Fruit fly (Drosophila melanogaster) whole organism, larva: Measurements from ENCODE around the gene slgA.

Experiments used
- noc ChIP-seq: fragments of 200-800 bp; sonication (Bioruptor generic); optimal IDR thresholded peaks from 3 replicates; lab custom pipeline; 2019; ENCODE audit warnings: missing biosample characterization, mild to moderate bottlenecking, missing genetic modification characterization, moderate library complexity

Gene slgA

dm6 chrX:21373659-21374426, at the start of gene slgA:
TSS of gene slgA (plus strand) at chrX:21374002.
- no peak for TF ChIP-seq noc (tag; lab: Kevin White, UChicago)

dm6 chrX:21333135-21333534, 40.7 kb upstream of the slgA start:
- no peak for TF ChIP-seq noc (tag; lab: Kevin White, UChicago)

dm6 chrX:21334522-21335104, 39.2 kb upstream of the slgA start:
- TF ChIP-seq noc (tag; lab: Kevin White, UChicago): no peak

dm6 chrX:21337057-21337456, 36.7 kb upstream of the slgA start:
- TF ChIP-seq noc (tag; lab: Kevin White, UChicago): peak; percentile 10

- TF ChIP-seq noc (tag; lab: Kevin White, UChicago): no peak
These were observed 35.6 kb upstream of the slgA start for dm6 chrX:21338153-21338552.

dm6 chrX:21339476-21339931, 34.3 kb upstream of the slgA start, which contains the start of the genes tty and fliI:
TSS of gene tty (minus strand) at chrX:21339676.
TSS of gene fliI (plus strand) at chrX:21339741.
- peak; percentile 60 for TF ChIP-seq noc (tag; lab: Kevin White, UChicago)

- TF ChIP-seq noc (tag; lab: Kevin White, UChicago): peak; percentile 29
These were observed 28.7 kb upstream of the slgA start, which contains the start of gene dod for dm6 chrX:21345036-21345500. TSS of gene dod (plus strand) at chrX:21345358.

- TF ChIP-seq noc (tag; lab: Kevin White, UChicago): peak; percentile 67
These were observed 23.9 kb upstream of the slgA start, which contains the start of the genes peng and sol for dm6 chrX:21349800-21350309. TSS of gene peng (minus strand) at chrX:21349843. TSS of gene sol (plus strand) at chrX:21350280.

dm6 chrX:21351210-21351824, 22.5 kb upstream of the slgA start:
- no peak for TF ChIP-seq noc (tag; lab: Kevin White, UChicago)

- TF ChIP-seq noc (tag; lab: Kevin White, UChicago): peak; percentile 10
These were observed 20.3 kb upstream of the slgA start for dm6 chrX:21353541-21353940.

- TF ChIP-seq noc (tag; lab: Kevin White, UChicago): no peak
These were observed 15.8 kb upstream of the slgA start, which contains the start of gene Septin1 for dm6 chrX:21357810-21358671. TSS of gene Septin1 (plus strand) at chrX:21358286.

dm6 chrX:21362878-21363277, 10.9 kb upstream of the slgA start, which contains the start of the genes bbx and waw:
TSS of gene bbx (plus strand) at chrX:21363028.
TSS of gene waw (plus strand) at chrX:21363028.
- no peak for TF ChIP-seq noc (tag; lab: Kevin White, UChicago)

dm6 chrX:21365421-21365820, 8.4 kb upstream of the slgA start:
- no peak for TF ChIP-seq noc (tag; lab: Kevin White, UChicago)

dm6 chrX:21366311-21366990, 7.4 kb upstream of the slgA start:
- TF ChIP-seq noc (tag; lab: Kevin White, UChicago): peak; percentile 95
